Fruit fly (Drosophila melanogaster) whole organism, embryonic: ENCODE data around the gene CG10752.

Experiments used
- Asciz ChIP-seq: fragments of 200-800 bp; sonication (Bioruptor generic); optimal IDR thresholded peaks from 2 replicates; lab custom pipeline; 2017; ENCODE audit warnings: missing biosample characterization, mild to moderate bottlenecking, missing genetic modification characterization, missing genetic modification reagents
- CG10959 ChIP-seq: fragments of 200-800 bp; sonication (Bioruptor generic); IDR thresholded peaks from 2 replicates; pipeline ENCODE4 v1.3.6; 2022; ENCODE audit warnings: missing biosample characterization, missing genetic modification characterization
- CG13296 ChIP-seq: fragments of 200-800 bp; sonication (Bioruptor generic); optimal IDR thresholded peaks from 3 replicates; lab custom pipeline; 2018; ENCODE audit warnings: missing biosample characterization, mild to moderate bottlenecking, missing genetic modification characterization
- CG13424 ChIP-seq: fragments of 200-800 bp; sonication (Bioruptor generic); optimal IDR thresholded peaks from 2 replicates; lab custom pipeline; 2019; ENCODE audit warnings: missing biosample characterization, mild to moderate bottlenecking, missing genetic modification characterization, moderate library complexity
- CG14014 ChIP-seq: fragments of 200-800 bp; sonication (Bioruptor generic); IDR thresholded peaks from 2 replicates; pipeline ENCODE4 v1.3.6; 2022; ENCODE audit warnings: missing biosample characterization, missing genetic modification characterization
- CG14050 ChIP-seq: fragments of 200-800 bp; sonication (Bioruptor generic); IDR thresholded peaks from 3 replicates; pipeline ENCODE4 v1.3.6; 2022; ENCODE audit warnings: missing biosample characterization, missing genetic modification characterization
- CG16813 ChIP-seq: fragments of 200-800 bp; sonication (Bioruptor generic); IDR thresholded peaks from 3 replicates; pipeline ENCODE4 v1.3.6; 2022; ENCODE audit warnings: missing biosample characterization, missing genetic modification characterization; ENCODE audit not compliant: partially characterized antibody
- CG31224 ChIP-seq: fragments of 200-800 bp; sonication (Bioruptor generic); IDR thresholded peaks from 2 replicates; pipeline ENCODE4 v1.3.6; 2022; ENCODE audit warnings: missing biosample characterization, missing genetic modification characterization
- CG3163 ChIP-seq: fragments of 200-800 bp; sonication (Bioruptor generic); optimal IDR thresholded peaks from 3 replicates; lab custom pipeline; 2016; ENCODE audit warnings: missing biosample characterization, missing genetic modification characterization
- CG32532 ChIP-seq: fragments of 200-800 bp; sonication (Bioruptor generic); IDR thresholded peaks from 2 replicates; pipeline ENCODE4 v1.3.6; 2022; ENCODE audit warnings: missing biosample characterization, missing genetic modification characterization
- CG3281 ChIP-seq: fragments of 200-800 bp; sonication (Bioruptor generic); optimal IDR thresholded peaks from 3 replicates; lab custom pipeline; 2017; ENCODE audit warnings: missing biosample characterization, mild to moderate bottlenecking, missing genetic modification characterization
- CG33557 ChIP-seq: fragments of 200-800 bp; sonication (Bioruptor generic); optimal IDR thresholded peaks from 2 replicates; lab custom pipeline; 2019; ENCODE audit warnings: missing biosample characterization, mild to moderate bottlenecking, missing genetic modification characterization, moderate library complexity
- CG3838 ChIP-seq: fragments of 200-800 bp; sonication (Bioruptor generic); optimal IDR thresholded peaks from 3 replicates; lab custom pipeline; 2016; ENCODE audit warnings: missing biosample characterization, missing genetic modification characterization
- CG3847 ChIP-seq: fragments of 200-800 bp; sonication (Bioruptor generic); IDR thresholded peaks from 2 replicates; pipeline ENCODE4 v1.3.6; 2022; ENCODE audit warnings: missing biosample characterization, missing genetic modification characterization
- CG4360 ChIP-seq: fragments of 200-800 bp; sonication (Bioruptor generic); IDR thresholded peaks from 2 replicates; pipeline ENCODE4 v1.3.6; 2022; ENCODE audit warnings: missing biosample characterization, missing genetic modification characterization
- CG4707 ChIP-seq: fragments of 200-800 bp; sonication (Bioruptor generic); optimal IDR thresholded peaks from 2 replicates; lab custom pipeline; 2018; ENCODE audit warnings: missing biosample characterization, mild to moderate bottlenecking, missing genetic modification characterization, moderate library complexity
- CG4820 ChIP-seq: fragments of 200-800 bp; sonication (Bioruptor generic); optimal IDR thresholded peaks from 3 replicates; lab custom pipeline; 2016; ENCODE audit warnings: missing biosample characterization, missing genetic modification characterization
- CG7372 ChIP-seq: fragments of 200-800 bp; sonication (Bioruptor generic); IDR thresholded peaks from 2 replicates; pipeline ENCODE4 v1.3.6; 2022; ENCODE audit warnings: missing biosample characterization, missing genetic modification characterization
- CG9609 ChIP-seq: fragments of 200-800 bp; sonication (Bioruptor generic); optimal IDR thresholded peaks from 3 replicates; lab custom pipeline; 2016; ENCODE audit warnings: missing biosample characterization, missing genetic modification characterization
- CkIIα-i1 ChIP-seq: fragments of 200-800 bp; sonication (Bioruptor generic); IDR thresholded peaks from 2 replicates; pipeline ENCODE4 v1.3.6; 2022; ENCODE audit warnings: missing biosample characterization, missing genetic modification characterization
- CoRest ChIP-seq: fragments of 200-800 bp; sonication (Bioruptor generic); optimal IDR thresholded peaks from 3 replicates; lab custom pipeline; 2018; ENCODE audit warnings: missing biosample characterization, mild to moderate bottlenecking, missing genetic modification characterization, moderate library complexity
- H2.0 ChIP-seq: fragments of 200-800 bp; sonication (Bioruptor generic); IDR thresholded peaks from 2 replicates; pipeline ENCODE4 v1.3.6; 2022; ENCODE audit warnings: missing biosample characterization, missing genetic modification characterization
- Jarid2 ChIP-seq: fragments of 200-800 bp; sonication (Bioruptor generic); optimal IDR thresholded peaks from 3 replicates; lab custom pipeline; 2017; ENCODE audit warnings: mild to moderate bottlenecking, missing biosample characterization, missing genetic modification reagents, missing genetic modification characterization
- PHDP ChIP-seq: fragments of 200-800 bp; sonication (Bioruptor generic); optimal IDR thresholded peaks from 3 replicates; lab custom pipeline; 2018; ENCODE audit warnings: missing biosample characterization, mild to moderate bottlenecking, missing genetic modification characterization, moderate library complexity
- Side ChIP-seq: fragments of 200-800 bp; sonication (Bioruptor generic); optimal IDR thresholded peaks from 2 replicates; lab custom pipeline; 2016; ENCODE audit warnings: missing biosample characterization, missing genetic modification characterization
- Six4 ChIP-seq: fragments of 200-800 bp; sonication (Bioruptor generic); optimal IDR thresholded peaks from 2 replicates; lab custom pipeline; 2016; ENCODE audit warnings: missing biosample characterization, missing genetic modification characterization
- Sry-β ChIP-seq: fragments of 200-800 bp; sonication (Bioruptor generic); optimal IDR thresholded peaks from 2 replicates; lab custom pipeline; 2018; ENCODE audit warnings: missing biosample characterization, mild to moderate bottlenecking, missing genetic modification characterization, moderate library complexity
- Xbp1 ChIP-seq: fragments of 200-800 bp; sonication (Bioruptor generic); optimal IDR thresholded peaks from 3 replicates; lab custom pipeline; 2016; ENCODE audit warnings: missing biosample characterization, mild to moderate bottlenecking, missing genetic modification characterization
- cad ChIP-seq: fragments of >200 bp; optimal IDR thresholded peaks from 2 replicates; lab custom pipeline; 2017; ENCODE audit warnings: missing biosample characterization, missing genetic modification characterization
- cas ChIP-seq: fragments of 200-800 bp; sonication (Bioruptor generic); IDR thresholded peaks from 2 replicates; pipeline ENCODE4 v1.3.6; 2022; ENCODE audit warnings: missing biosample characterization, missing genetic modification characterization
- cato ChIP-seq: fragments of 200-800 bp; sonication (Bioruptor generic); optimal IDR thresholded peaks from 2 replicates; lab custom pipeline; 2016; ENCODE audit warnings: missing biosample characterization, missing genetic modification characterization, borderline replicate concordance
- cg ChIP-seq: fragments of 200-800 bp; sonication (Bioruptor generic); optimal IDR thresholded peaks from 3 replicates; lab custom pipeline; 2019; ENCODE audit warnings: missing biosample characterization, mild to moderate bottlenecking, missing genetic modification characterization, moderate library complexity
- chn ChIP-seq: fragments of 200-800 bp; sonication (Bioruptor generic); optimal IDR thresholded peaks from 2 replicates; lab custom pipeline; 2016; ENCODE audit warnings: missing biosample characterization, missing genetic modification characterization
- crp ChIP-seq, 2 experiments: fragments of 200-800 bp; sonication (Bioruptor generic); optimal IDR thresholded peaks; 2 replicates in 1 of 2; 3 replicates in 1 of 2; lab custom pipeline; 2017; ENCODE audit warnings: missing biosample characterization in 2 of 2, missing genetic modification characterization in 2 of 2, mild to moderate bottlenecking in 1 of 2, moderate library complexity in 1 of 2
- disco-r ChIP-seq: fragments of 200-800 bp; sonication (Bioruptor generic); optimal IDR thresholded peaks from 2 replicates; lab custom pipeline; 2016; ENCODE audit warnings: missing biosample characterization, missing genetic modification characterization
- gcm ChIP-seq: fragments of 200-800 bp; sonication (Bioruptor generic); optimal IDR thresholded peaks from 2 replicates; lab custom pipeline; 2019; ENCODE audit warnings: missing biosample characterization, mild to moderate bottlenecking, missing genetic modification characterization, moderate library complexity
- gcm2 ChIP-seq: fragments of 200-800 bp; sonication (Bioruptor generic); optimal IDR thresholded peaks from 2 replicates; lab custom pipeline; 2016; ENCODE audit warnings: missing biosample characterization, missing genetic modification characterization
- hth ChIP-seq: fragments of >200 bp; optimal IDR thresholded peaks from 2 replicates; lab custom pipeline; 2017; ENCODE audit warnings: inconsistent platforms
- nmo ChIP-seq: fragments of 200-800 bp; sonication (Bioruptor generic); optimal IDR thresholded peaks from 2 replicates; lab custom pipeline; 2018; ENCODE audit warnings: missing biosample characterization, mild to moderate bottlenecking, missing genetic modification characterization, moderate library complexity
- nom ChIP-seq: fragments of 200-800 bp; sonication (Bioruptor generic); optimal IDR thresholded peaks from 2 replicates; lab custom pipeline; 2017; ENCODE audit warnings: missing biosample characterization, missing genetic modification characterization, mild to moderate bottlenecking, moderate library complexity, missing genetic modification reagents
- org-1 ChIP-seq: fragments of 200-800 bp; sonication (Bioruptor generic); optimal IDR thresholded peaks from 2 replicates; lab custom pipeline; 2017; ENCODE audit warnings: missing biosample characterization, missing genetic modification characterization
- pan ChIP-seq, 4 experiments: fragments of >200 bp in 3 of 4; fragments of 200-800 bp in 1 of 4; sonication (Bioruptor generic) in 1 of 4; optimal IDR thresholded peaks in 3 of 4; IDR thresholded peaks in 1 of 4; 2 replicates each; pipeline versions ENCODE4 v1.3.6 to Lab custom; 2017 to 2022; ENCODE audit warnings: missing biosample characterization in 2 of 4, missing genetic modification characterization in 2 of 4, mixed read lengths in 1 of 4
- pita ChIP-seq: fragments of 200-800 bp; sonication (Bioruptor generic); optimal IDR thresholded peaks from 2 replicates; lab custom pipeline; 2017; ENCODE audit warnings: missing biosample characterization, mild to moderate bottlenecking, missing genetic modification characterization
- pnt ChIP-seq: fragments of 200-800 bp; sonication (Bioruptor generic); optimal IDR thresholded peaks from 3 replicates; lab custom pipeline; 2016; ENCODE audit warnings: missing biosample characterization, missing genetic modification characterization
- sd ChIP-seq: fragments of 200-800 bp; sonication (Bioruptor generic); optimal IDR thresholded peaks from 3 replicates; lab custom pipeline; 2018; ENCODE audit warnings: missing biosample characterization, mild to moderate bottlenecking, missing genetic modification characterization, moderate library complexity
- slp2 ChIP-seq: fragments of 200-800 bp; sonication (Bioruptor generic); optimal IDR thresholded peaks from 2 replicates; lab custom pipeline; 2016; ENCODE audit warnings: missing biosample characterization, missing genetic modification characterization
- sna ChIP-seq: fragments of 200-800 bp; sonication (Bioruptor generic); IDR thresholded peaks from 2 replicates; pipeline ENCODE4 v1.3.6; 2022; ENCODE audit warnings: missing biosample characterization, missing genetic modification characterization; ENCODE audit not compliant: partially characterized antibody
- tup ChIP-seq: fragments of 200-800 bp; sonication (Bioruptor generic); optimal IDR thresholded peaks from 2 replicates; lab custom pipeline; 2016; ENCODE audit warnings: missing biosample characterization, mild to moderate bottlenecking, missing genetic modification characterization, moderate library complexity
- wek ChIP-seq: fragments of 200-800 bp; sonication (Bioruptor generic); optimal IDR thresholded peaks from 3 replicates; lab custom pipeline; 2018; ENCODE audit warnings: missing biosample characterization, mild to moderate bottlenecking, missing genetic modification characterization, moderate library complexity

Gene CG10752

dm6 chr3L:12913609-12914266 lies 40.7 kb downstream of the CG10752 start, which contains the start of gene CG32115 (continued):
- TF ChIP-seq gcm, result no peak
- TF ChIP-seq slp2, result peak; percentile 90
- peak; percentile 84 for TF ChIP-seq chn
- peak; percentile 95 for TF ChIP-seq CG3281 (GFP tag; lab: Kevin White, UChicago)
- TF ChIP-seq crp (GFP tag; optimal IDR thresholded peaks at IDR 0.05; lab: Kevin White, UChicago), result peak in 1 of 2 experiments; percentile 46
- peak; percentile 94 for TF ChIP-seq CG3163 (GFP tag; lab: Kevin White, UChicago)
- peak; percentile 88 for TF ChIP-seq Six4 (GFP tag; lab: Kevin White, UChicago)
- TF ChIP-seq hth (lab: Kevin White, UChicago), result no peak
- peak; percentile 93 for TF ChIP-seq CG31224 (GFP tag; lab: Robert Waterston, UW)
- TF ChIP-seq cg (GFP tag; lab: Kevin White, UChicago), result peak; percentile 56
- peak; percentile 83 for TF ChIP-seq Asciz
- peak; percentile 76 for TF ChIP-seq tup (GFP tag; lab: Kevin White, UChicago)
- peak; percentile 98 for TF ChIP-seq PHDP (tag; lab: Kevin White, UChicago)
- peak; percentile 93 for TF ChIP-seq CG13296 (GFP tag; lab: Kevin White, UChicago)
- TF ChIP-seq org-1 (GFP tag; lab: Kevin White, UChicago), result peak; percentile 83
- TF ChIP-seq H2.0 (GFP tag; lab: Robert Waterston, UW), result peak; percentile 95; the same call in 1 of the 2 replicates
- TF ChIP-seq CG14050 (GFP tag; lab: Robert Waterston, UW), result peak; percentile 90
- TF ChIP-seq CG3838, result peak; percentile 86
- TF ChIP-seq CG4820 (GFP tag; lab: Kevin White, UChicago), result peak; percentile 91
- TF ChIP-seq CG9609 (GFP tag; lab: Kevin White, UChicago), result peak; percentile 84
- no peak for TF ChIP-seq pan (optimal IDR thresholded peaks at IDR 0.05; lab: Kevin White, UChicago)
- TF ChIP-seq pan (GFP tag; optimal IDR thresholded peaks at IDR 0.05 in 1 of 2, IDR thresholded peaks at IDR 0.05 in 1 of 2), result peak; percentile 1 to 97
- peak; percentile 97 for TF ChIP-seq CG7372 (GFP tag; lab: Robert Waterston, UW)
- TF ChIP-seq cato (GFP tag; lab: Kevin White, UChicago), result peak; percentile 83
- peak; percentile 70 for TF ChIP-seq Jarid2 (GFP tag; lab: Kevin White, UChicago)
- TF ChIP-seq CG10959 (GFP tag; lab: Robert Waterston, UW), result peak; percentile 64
- TF ChIP-seq Side, result peak; percentile 84
- peak; percentile 94 for TF ChIP-seq cas
- TF ChIP-seq CG4360 (GFP tag; lab: Robert Waterston, UW), result peak; percentile 48; the same call in 1 of the 2 replicates
- no peak for TF ChIP-seq cad (GFP tag; lab: Kevin White, UChicago)
- TF ChIP-seq sd (tag; lab: Kevin White, UChicago), result no peak
- TF ChIP-seq CG32532, result peak; percentile 98
- no peak for TF ChIP-seq nom
- peak; percentile 79 for TF ChIP-seq gcm2 (GFP tag; lab: Kevin White, UChicago)
- peak; percentile 27 for TF ChIP-seq Sry-β (GFP tag; lab: Kevin White, UChicago)
- TF ChIP-seq CG33557 (GFP tag; lab: Kevin White, UChicago), result peak; percentile 59
- TF ChIP-seq CG16813 (GFP tag; lab: Robert Waterston, UW), result no peak
- TF ChIP-seq CoRest (tag; lab: Kevin White, UChicago), result peak; percentile 97
- TF ChIP-seq wek (GFP tag; lab: Kevin White, UChicago), result peak; percentile 70
- TF ChIP-seq CG14014 (GFP tag; lab: Robert Waterston, UW), result peak; percentile 96; the same call in 1 of the 2 replicates
- TF ChIP-seq CG13424, result peak; percentile 96
- TF ChIP-seq disco-r (GFP tag; lab: Kevin White, UChicago), result peak; percentile 77
- TF ChIP-seq CkIIα-i1 (GFP tag; lab: Robert Waterston, UW), result peak; percentile 81
- peak; percentile 97 for TF ChIP-seq nmo
- TF ChIP-seq sna (GFP tag; lab: Robert Waterston, UW), result no peak
- no peak for TF ChIP-seq pita (GFP tag; lab: Kevin White, UChicago)
- peak; percentile 77 for TF ChIP-seq pnt (GFP tag; lab: Kevin White, UChicago)
- TF ChIP-seq CG3847, result peak; percentile 97
- TF ChIP-seq CG4707 (GFP tag; lab: Kevin White, UChicago), result peak; percentile 68
- TF ChIP-seq Xbp1 (GFP tag; lab: Kevin White, UChicago), result peak; percentile 95
